Fruit fly (Drosophila melanogaster) whole organism, embryonic: ENCODE data around the gene Dup99B.

Source experiments
- ATbp ChIP-seq: fragments of 200-800 bp; sonication (Bioruptor generic); optimal IDR thresholded peaks from 2 replicates; lab custom pipeline; 2017; ENCODE audit warnings: missing biosample characterization, mild to moderate bottlenecking, missing genetic modification characterization, missing genetic modification reagents
- Aef1 ChIP-seq: fragments of 200-800 bp; sonication (Bioruptor generic); IDR thresholded peaks from 3 replicates; pipeline ENCODE4 v1.3.6; 2022; ENCODE audit warnings: missing biosample characterization, missing genetic modification characterization
- Atf3 ChIP-seq: fragments of 200-800 bp; sonication (Bioruptor generic); optimal IDR thresholded peaks from 3 replicates; lab custom pipeline; 2016; ENCODE audit warnings: missing biosample characterization, missing genetic modification characterization
- CG10147 ChIP-seq: fragments of 200-800 bp; sonication (Bioruptor generic); optimal IDR thresholded peaks from 2 replicates; lab custom pipeline; 2019; ENCODE audit warnings: missing biosample characterization, mild to moderate bottlenecking, missing genetic modification characterization, moderate library complexity
- CG12299 ChIP-seq: fragments of 200-800 bp; sonication (Bioruptor generic); optimal IDR thresholded peaks from 2 replicates; lab custom pipeline; 2018; ENCODE audit warnings: missing biosample characterization, mild to moderate bottlenecking, missing genetic modification characterization
- CG15011 ChIP-seq: fragments of 200-800 bp; sonication (Bioruptor generic); optimal IDR thresholded peaks from 3 replicates; lab custom pipeline; 2018; ENCODE audit warnings: missing biosample characterization, mild to moderate bottlenecking, missing genetic modification characterization
- CG15073 ChIP-seq: fragments of 200-800 bp; sonication (Bioruptor generic); optimal IDR thresholded peaks from 2 replicates; lab custom pipeline; 2016; ENCODE audit warnings: missing biosample characterization, missing genetic modification characterization
- CG15514 ChIP-seq: fragments of 200-800 bp; sonication (Bioruptor generic); optimal IDR thresholded peaks from 3 replicates; lab custom pipeline; 2017; ENCODE audit warnings: missing biosample characterization, missing genetic modification characterization, mild to moderate bottlenecking, moderate library complexity, missing genetic modification reagents
- CG2116 ChIP-seq: fragments of 200-800 bp; sonication (Bioruptor generic); optimal IDR thresholded peaks from 3 replicates; lab custom pipeline; 2018; ENCODE audit warnings: missing biosample characterization, mild to moderate bottlenecking, missing genetic modification characterization
- CG2199 ChIP-seq: fragments of 200-800 bp; sonication (Bioruptor generic); IDR thresholded peaks from 3 replicates; pipeline ENCODE4 v1.3.6; 2022; ENCODE audit warnings: missing biosample characterization, missing genetic modification characterization
- CG2678 ChIP-seq: fragments of 200-800 bp; sonication (Bioruptor generic); optimal IDR thresholded peaks from 3 replicates; lab custom pipeline; 2019; ENCODE audit warnings: missing biosample characterization, mild to moderate bottlenecking, missing genetic modification characterization, moderate library complexity
- CG3847 ChIP-seq: fragments of 200-800 bp; sonication (Bioruptor generic); IDR thresholded peaks from 2 replicates; pipeline ENCODE4 v1.3.6; 2022; ENCODE audit warnings: missing biosample characterization, missing genetic modification characterization
- CG6813 ChIP-seq: fragments of 200-800 bp; sonication (Bioruptor generic); optimal IDR thresholded peaks from 2 replicates; lab custom pipeline; 2017; ENCODE audit warnings: missing biosample characterization, missing genetic modification characterization, mild to moderate bottlenecking, moderate library complexity, missing genetic modification reagents
- CG7928 ChIP-seq: fragments of 200-800 bp; sonication (Bioruptor generic); optimal IDR thresholded peaks from 2 replicates; lab custom pipeline; 2017; ENCODE audit warnings: missing biosample characterization, mild to moderate bottlenecking, missing genetic modification characterization
- CG9609 ChIP-seq: fragments of 200-800 bp; sonication (Bioruptor generic); optimal IDR thresholded peaks from 3 replicates; lab custom pipeline; 2016; ENCODE audit warnings: missing biosample characterization, missing genetic modification characterization
- Dip2 ChIP-seq: fragments of 200-800 bp; sonication (Bioruptor generic); IDR thresholded peaks from 2 replicates; pipeline ENCODE4 v1.3.6; 2022; ENCODE audit warnings: missing biosample characterization, missing genetic modification characterization
- Dll ChIP-seq: fragments of 200-800 bp; sonication (Bioruptor generic); IDR thresholded peaks from 4 replicates; pipeline ENCODE4 v1.3.6; 2022; ENCODE audit warnings: missing biosample characterization, missing genetic modification characterization; ENCODE audit not compliant: partially characterized antibody
- Fer2 ChIP-seq: fragments of 200-800 bp; sonication (Bioruptor generic); optimal IDR thresholded peaks from 2 replicates; lab custom pipeline; 2018; ENCODE audit warnings: missing biosample characterization, mild to moderate bottlenecking, missing genetic modification characterization, moderate library complexity
- HLH3B ChIP-seq: fragments of 200-800 bp; sonication (Bioruptor generic); IDR thresholded peaks from 2 replicates; pipeline ENCODE4 v1.3.6; 2022; ENCODE audit warnings: missing biosample characterization, missing genetic modification characterization
- HLHmδ ChIP-seq: fragments of 200-800 bp; sonication (Bioruptor generic); optimal IDR thresholded peaks from 2 replicates; lab custom pipeline; 2018; ENCODE audit warnings: missing biosample characterization, mild to moderate bottlenecking, missing genetic modification characterization, moderate library complexity
- Hmx ChIP-seq: fragments of 200-800 bp; sonication (Bioruptor generic); optimal IDR thresholded peaks from 2 replicates; lab custom pipeline; 2016; ENCODE audit warnings: missing biosample characterization, missing genetic modification characterization
- Jarid2 ChIP-seq: fragments of 200-800 bp; sonication (Bioruptor generic); optimal IDR thresholded peaks from 3 replicates; lab custom pipeline; 2017; ENCODE audit warnings: mild to moderate bottlenecking, missing biosample characterization, missing genetic modification reagents, missing genetic modification characterization
- Meics ChIP-seq: fragments of 200-800 bp; sonication (Bioruptor generic); optimal IDR thresholded peaks from 2 replicates; lab custom pipeline; 2017; ENCODE audit warnings: missing biosample characterization, mild to moderate bottlenecking, missing genetic modification characterization
- Mrtf ChIP-seq: fragments of 200-800 bp; sonication (Bioruptor generic); IDR thresholded peaks from 3 replicates; pipeline ENCODE4 v1.3.6; 2022; ENCODE audit warnings: missing biosample characterization, missing genetic modification characterization
- NC2α ChIP-seq: fragments of 200-800 bp; sonication (Bioruptor generic); optimal IDR thresholded peaks from 2 replicates; lab custom pipeline; 2016; ENCODE audit warnings: missing biosample characterization, missing genetic modification characterization
- NFAT ChIP-seq: fragments of 200-800 bp; sonication (Bioruptor generic); IDR thresholded peaks from 2 replicates; pipeline ENCODE4 v1.3.6; 2022; ENCODE audit warnings: missing biosample characterization, missing genetic modification characterization
- Neu2 ChIP-seq: fragments of 200-800 bp; sonication (Bioruptor generic); optimal IDR thresholded peaks from 3 replicates; lab custom pipeline; 2016; ENCODE audit warnings: missing biosample characterization, missing genetic modification characterization, borderline replicate concordance
- Ptx1 ChIP-seq: fragments of 200-800 bp; sonication (Bioruptor generic); IDR thresholded peaks from 2 replicates; pipeline ENCODE4 v1.3.6; 2022; ENCODE audit warnings: missing biosample characterization, missing genetic modification characterization
- Taf1 ChIP-seq: fragments of 200-800 bp; sonication (Bioruptor generic); IDR thresholded peaks from 2 replicates; pipeline ENCODE4 v1.3.6; 2022; ENCODE audit warnings: missing biosample characterization, missing genetic modification characterization
- amos ChIP-seq: fragments of 200-800 bp; sonication (Bioruptor generic); IDR thresholded peaks from 2 replicates; pipeline ENCODE4 v1.3.6; 2022; ENCODE audit warnings: missing biosample characterization, missing genetic modification characterization; ENCODE audit not compliant: partially characterized antibody
- aop ChIP-seq: fragments of 200-800 bp; sonication (Bioruptor generic); IDR thresholded peaks from 2 replicates; pipeline ENCODE4 v1.3.6; 2022; ENCODE audit warnings: missing biosample characterization, missing genetic modification characterization
- croc ChIP-seq: fragments of 200-800 bp; sonication (Bioruptor generic); conservative IDR thresholded peaks from 3 replicates; pipeline ENCODE4 v1.3.6; 2022; ENCODE audit warnings: missing biosample characterization, missing genetic modification characterization
- cwo ChIP-seq: fragments of 200-800 bp; sonication (Bioruptor generic); optimal IDR thresholded peaks from 3 replicates; lab custom pipeline; 2017; ENCODE audit warnings: missing biosample characterization, missing genetic modification characterization, mild to moderate bottlenecking, moderate library complexity, missing genetic modification reagents
- da ChIP-seq: fragments of 200-800 bp; sonication (Bioruptor generic); optimal IDR thresholded peaks from 2 replicates; lab custom pipeline; 2016; ENCODE audit warnings: missing biosample characterization, missing genetic modification characterization
- danr ChIP-seq: fragments of 200-800 bp; sonication (Bioruptor generic); IDR thresholded peaks from 2 replicates; pipeline ENCODE4 v1.3.6; 2022; ENCODE audit warnings: missing biosample characterization, missing genetic modification characterization
- en ChIP-seq: fragments of 200-800 bp; sonication (Bioruptor generic); optimal IDR thresholded peaks from 2 replicates; lab custom pipeline; 2016; ENCODE audit warnings: missing biosample characterization, missing genetic modification characterization
- gem ChIP-seq: fragments of 200-800 bp; sonication (Bioruptor generic); optimal IDR thresholded peaks from 2 replicates; lab custom pipeline; 2019; ENCODE audit warnings: missing biosample characterization, mild to moderate bottlenecking, missing genetic modification characterization, moderate library complexity
- her ChIP-seq: fragments of 200-800 bp; sonication (Bioruptor generic); optimal IDR thresholded peaks from 2 replicates; lab custom pipeline; 2016; ENCODE audit warnings: missing biosample characterization, missing genetic modification characterization
- ind ChIP-seq: fragments of 200-800 bp; sonication (Bioruptor generic); optimal IDR thresholded peaks from 3 replicates; lab custom pipeline; 2016; ENCODE audit warnings: missing biosample characterization, missing genetic modification characterization
- kni ChIP-seq: fragments of 200-800 bp; sonication (Bioruptor generic); optimal IDR thresholded peaks from 3 replicates; lab custom pipeline; 2017; ENCODE audit warnings: mild to moderate bottlenecking, missing biosample characterization, missing genetic modification reagents, missing genetic modification characterization
- lbe ChIP-seq: fragments of 200-800 bp; sonication (Bioruptor generic); optimal IDR thresholded peaks from 2 replicates; lab custom pipeline; 2016; ENCODE audit warnings: missing biosample characterization, mild to moderate bottlenecking, missing genetic modification characterization
- lmd ChIP-seq: fragments of 200-800 bp; sonication (Bioruptor generic); IDR thresholded peaks from 2 replicates; pipeline ENCODE4 v1.3.6; 2022; ENCODE audit warnings: missing biosample characterization, missing genetic modification characterization
- pb ChIP-seq: fragments of 200-800 bp; sonication (Bioruptor generic); optimal IDR thresholded peaks from 3 replicates; lab custom pipeline; 2016; ENCODE audit warnings: missing biosample characterization, missing genetic modification characterization
- pho ChIP-seq: fragments of 200-800 bp; sonication (Bioruptor generic); optimal IDR thresholded peaks from 2 replicates; lab custom pipeline; 2016; ENCODE audit warnings: missing biosample characterization, missing genetic modification characterization
- pzg ChIP-seq: fragments of 200-800 bp; sonication (Bioruptor generic); optimal IDR thresholded peaks from 3 replicates; lab custom pipeline; 2018; ENCODE audit warnings: missing biosample characterization, mild to moderate bottlenecking, missing genetic modification characterization, moderate library complexity
- sens-2 ChIP-seq: fragments of 200-800 bp; sonication (Bioruptor generic); IDR thresholded peaks from 2 replicates; pipeline ENCODE4 v1.3.6; 2022; ENCODE audit warnings: missing biosample characterization, missing genetic modification characterization
- seq ChIP-seq: fragments of 200-800 bp; sonication (Bioruptor generic); IDR thresholded peaks from 2 replicates; pipeline ENCODE4 v1.3.6; 2022; ENCODE audit warnings: missing biosample characterization, missing genetic modification characterization
- sob ChIP-seq: fragments of 200-800 bp; sonication (Bioruptor generic); IDR thresholded peaks from 2 replicates; pipeline ENCODE4 v1.3.6; 2022; ENCODE audit warnings: missing biosample characterization, missing genetic modification characterization
- stwl ChIP-seq: fragments of 200-800 bp; sonication (Bioruptor generic); optimal IDR thresholded peaks from 3 replicates; lab custom pipeline; 2018; ENCODE audit warnings: missing biosample characterization, mild to moderate bottlenecking, missing genetic modification characterization, moderate library complexity
- tgo ChIP-seq: fragments of 200-800 bp; sonication (Bioruptor generic); IDR thresholded peaks from 3 replicates; pipeline ENCODE4 v1.3.6; 2022; ENCODE audit warnings: missing biosample characterization, missing genetic modification characterization
- tio ChIP-seq: fragments of 200-800 bp; sonication (Bioruptor generic); optimal IDR thresholded peaks from 2 replicates; lab custom pipeline; 2017; ENCODE audit warnings: missing biosample characterization, missing genetic modification characterization, inconsistent platforms

The Dup99B gene

dm6 chr3R:29723048-29723656 is 8.0 kb upstream of the Dup99B start, which contains the start of gene Pcd (continued):
- TF ChIP-seq gem (tag; lab: Kevin White, UChicago) = no peak
- TF ChIP-seq Taf1 (GFP tag; lab: Robert Waterston, UW) = no peak
- TF ChIP-seq kni = no peak
- no peak for TF ChIP-seq aop
- TF ChIP-seq ind (GFP tag; lab: Kevin White, UChicago) = no peak
- TF ChIP-seq CG15011 (GFP tag; lab: Kevin White, UChicago) = no peak
- TF ChIP-seq Hmx (GFP tag; lab: Kevin White, UChicago) = no peak
- TF ChIP-seq tio = no peak
- TF ChIP-seq CG2199 (GFP tag; lab: Robert Waterston, UW) = no peak
- TF ChIP-seq pho = no peak
- TF ChIP-seq Neu2 (GFP tag; lab: Kevin White, UChicago) = no peak
- no peak for TF ChIP-seq Mrtf (GFP tag; lab: Robert Waterston, UW)
- no peak for TF ChIP-seq her (GFP tag; lab: Kevin White, UChicago)
- TF ChIP-seq stwl (tag; lab: Kevin White, UChicago) = peak; percentile 71
- TF ChIP-seq CG15073 (GFP tag; lab: Kevin White, UChicago) = no peak
- TF ChIP-seq Fer2 = no peak
- TF ChIP-seq NC2α (GFP tag; lab: Kevin White, UChicago) = no peak
- no peak for TF ChIP-seq croc
- no peak for TF ChIP-seq pb
- TF ChIP-seq amos (GFP tag; lab: Robert Waterston, UW) = no peak; the same call in 1 of the 2 replicates
- no peak for TF ChIP-seq sob (GFP tag; lab: Robert Waterston, UW)
- no peak; the same call in 2 of the 3 replicates for TF ChIP-seq Aef1 (GFP tag; lab: Robert Waterston, UW)
- no peak for TF ChIP-seq HLH3B (GFP tag; lab: Robert Waterston, UW)
- no peak for TF ChIP-seq lmd (GFP tag; lab: Robert Waterston, UW)
- TF ChIP-seq CG2116 = no peak
- TF ChIP-seq CG6813 (GFP tag; lab: Kevin White, UChicago) = no peak
- TF ChIP-seq seq (GFP tag; lab: Robert Waterston, UW) = no peak
- TF ChIP-seq CG7928 (GFP tag; lab: Kevin White, UChicago) = no peak
- no peak for TF ChIP-seq CG12299
- no peak for TF ChIP-seq Dip2 (GFP tag; lab: Robert Waterston, UW)
- TF ChIP-seq pzg = peak; percentile 50
- TF ChIP-seq Meics (GFP tag; lab: Kevin White, UChicago) = no peak
- no peak for TF ChIP-seq CG2678 (tag; lab: Kevin White, UChicago)
- no peak for TF ChIP-seq Atf3
- TF ChIP-seq danr = no peak
- peak; percentile 41; the same call in 1 of the 4 replicates for TF ChIP-seq Dll (GFP tag; lab: Robert Waterston, UW)
- no peak for TF ChIP-seq ATbp (GFP tag; lab: Kevin White, UChicago)
- no peak for TF ChIP-seq tgo (GFP tag; lab: Robert Waterston, UW)
- no peak for TF ChIP-seq cwo
- TF ChIP-seq sens-2 (GFP tag; lab: Robert Waterston, UW) = 0 out of 2 replicates have a peak, but pooled peaks have one; percentile 29
- TF ChIP-seq CG10147 (GFP tag; lab: Kevin White, UChicago) = no peak
- no peak for TF ChIP-seq lbe
- TF ChIP-seq en = no peak
- TF ChIP-seq Jarid2 = no peak
- TF ChIP-seq HLHmδ = no peak
- no peak for TF ChIP-seq CG3847 (GFP tag; lab: Robert Waterston, UW)
- no peak for TF ChIP-seq CG9609 (GFP tag; lab: Kevin White, UChicago)
- no peak for TF ChIP-seq Ptx1 (GFP tag; lab: Robert Waterston, UW)
- TF ChIP-seq CG15514 = peak; percentile 77
- TF ChIP-seq da (GFP tag; lab: Kevin White, UChicago) = no peak
- TF ChIP-seq NFAT (GFP tag; lab: Robert Waterston, UW) = no peak
